Fruit fly (Drosophila melanogaster): ENCODE data around the gene Sfp24Bc.

Gene Sfp24Bc

dm6 chr2L:3675770-3676169 lies 5.4 kb upstream of the Sfp24Bc start (continued):
- TF ChIP-seq sc (optimal IDR thresholded peaks at IDR 0.05), result no peak
- no peak for TF ChIP-seq sc (GFP tag; optimal IDR thresholded peaks at IDR 0.05)
- TF ChIP-seq Usf (GFP tag; optimal IDR thresholded peaks at IDR 0.05), result no peak
- no peak for TF ChIP-seq eyg (GFP tag; optimal IDR thresholded peaks at IDR 0.05)
- TF ChIP-seq CG7745 (tag; optimal IDR thresholded peaks at IDR 0.05), result no peak
- TF ChIP-seq YL-1 (GFP tag; optimal IDR thresholded peaks at IDR 0.05), result no peak
- TF ChIP-seq CG2120 (GFP tag; optimal IDR thresholded peaks at IDR 0.05), result no peak
- TF ChIP-seq CG15011 (GFP tag; optimal IDR thresholded peaks at IDR 0.05), result no peak
- no peak for TF ChIP-seq CG11085 (GFP tag; IDR thresholded peaks at IDR 0.05)
- no peak for TF ChIP-seq gsb (GFP tag; IDR thresholded peaks at IDR 0.05)
- TF ChIP-seq slou (GFP tag; optimal IDR thresholded peaks at IDR 0.05), result no peak
- TF ChIP-seq tin (GFP tag; optimal IDR thresholded peaks at IDR 0.05), result peak; percentile 31
- TF ChIP-seq CG13424 (tag; optimal IDR thresholded peaks at IDR 0.05), result no peak
- no peak for TF ChIP-seq cato (GFP tag; optimal IDR thresholded peaks at IDR 0.05; ENCODE audit: borderline replicate concordance)
- TF ChIP-seq grau (tag; optimal IDR thresholded peaks at IDR 0.05), result no peak
- TF ChIP-seq CG12391 (tag; optimal IDR thresholded peaks at IDR 0.05), result peak; percentile 29
- no peak for TF ChIP-seq Atf6 (GFP tag; IDR thresholded peaks at IDR 0.05)
- TF ChIP-seq CG11696 (GFP tag; IDR thresholded peaks at IDR 0.05), result no peak
- no peak for TF ChIP-seq CG15601 (tag; optimal IDR thresholded peaks at IDR 0.05)
- TF ChIP-seq tna (GFP tag; IDR thresholded peaks at IDR 0.05; ENCODE audit: partially characterized antibody), result no peak
- TF ChIP-seq gfzf (GFP tag; optimal IDR thresholded peaks at IDR 0.05), result no peak
- no peak for TF ChIP-seq CG14050 (GFP tag; IDR thresholded peaks at IDR 0.05)
- no peak for TF ChIP-seq Fer1 (GFP tag; optimal IDR thresholded peaks at IDR 0.05)
- TF ChIP-seq CHES-1-like (GFP tag; optimal IDR thresholded peaks at IDR 0.05), result no peak
- TF ChIP-seq CrebB (tag; optimal IDR thresholded peaks at IDR 0.05), result no peak
- peak; percentile 53 for TF ChIP-seq CG18262 (tag; optimal IDR thresholded peaks at IDR 0.05)
- no peak for TF ChIP-seq Blimp-1 (GFP tag; optimal IDR thresholded peaks at IDR 0.05)
- no peak for TF ChIP-seq ham (GFP tag; IDR thresholded peaks at IDR 0.05)
- TF ChIP-seq CG10274 (GFP tag; optimal IDR thresholded peaks at IDR 0.05), result no peak
- TF ChIP-seq CG9932 (GFP tag; IDR thresholded peaks at IDR 0.05), result no peak
- TF ChIP-seq emc (GFP tag; optimal IDR thresholded peaks at IDR 0.05), result no peak

DNA sequence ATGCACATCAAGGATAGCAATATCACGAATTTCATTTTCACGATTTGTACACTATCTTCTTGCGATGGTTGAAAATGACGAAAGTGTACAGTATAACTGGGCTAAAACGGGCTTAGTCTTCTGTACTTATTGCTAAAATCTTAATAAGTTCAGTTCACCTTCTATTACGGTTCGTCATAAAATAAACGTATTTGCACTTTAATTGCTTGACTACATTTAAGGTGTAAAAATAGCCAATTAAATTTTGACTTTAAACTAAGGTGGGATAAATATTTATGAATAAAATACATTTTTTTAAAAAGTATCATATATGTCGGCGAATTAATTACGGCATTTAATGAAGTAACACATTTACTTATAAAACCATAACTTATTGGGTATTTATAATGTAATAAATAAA lies 706 bp downstream of the Sfp24Bc start, which contains the start of gene Sfp24Bb:
Gene Sfp24Bb (minus strand): TSS at position 101 of the 400 bp plus-strand sequence.
- TF ChIP-seq HLH4C (GFP tag; IDR thresholded peaks at IDR 0.05; ENCODE audit: partially characterized antibody) (no peak), Deaf1 (tag; optimal IDR thresholded peaks at IDR 0.05) (no peak), sens (GFP tag) (no peak)

DNA sequence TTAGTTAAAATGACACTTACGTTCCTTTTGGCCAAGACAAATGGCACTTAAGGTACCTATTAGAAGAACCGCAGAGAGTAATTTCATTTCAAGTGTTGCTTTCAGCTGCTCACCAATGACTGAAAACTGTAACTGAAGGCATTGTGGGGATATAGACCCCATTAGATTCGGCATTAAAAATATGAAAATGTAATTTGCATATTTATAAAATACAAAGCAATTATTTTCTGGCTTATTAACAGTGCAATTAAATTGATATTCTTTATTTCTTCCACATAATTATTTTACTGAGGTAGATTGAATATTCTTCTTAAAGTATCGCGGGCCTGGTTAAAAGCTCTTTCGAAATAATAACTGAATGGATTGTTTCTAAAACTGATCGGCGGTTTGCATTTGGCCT lies 1.3 kb downstream of the Sfp24Bc start, which contains the start of gene Sfp24Bd:
Gene Sfp24Bd (minus strand): TSS at position 101 of the 400 bp plus-strand sequence.
- TF ChIP-seq Ada2b (GFP tag; IDR thresholded peaks at IDR 0.05), result no peak
- TF ChIP-seq CG7271 (tag; optimal IDR thresholded peaks at IDR 0.05), result no peak
- no peak for TF ChIP-seq Sry-β (GFP tag; optimal IDR thresholded peaks at IDR 0.05)
- TF ChIP-seq Ssrp (tag; optimal IDR thresholded peaks at IDR 0.05), result no peak
- TF ChIP-seq Dll (GFP tag; IDR thresholded peaks at IDR 0.05; ENCODE audit: partially characterized antibody), result no peak
- no peak for TF ChIP-seq inv (GFP tag; IDR thresholded peaks at IDR 0.05; ENCODE audit: partially characterized antibody)
- no peak for TF ChIP-seq grn (GFP tag; optimal IDR thresholded peaks at IDR 0.05)
- TF ChIP-seq CG3407 (GFP tag; optimal IDR thresholded peaks at IDR 0.05), result no peak
- TF ChIP-seq Myb (GFP tag; optimal IDR thresholded peaks at IDR 0.05), result no peak
- TF ChIP-seq CG4424 (GFP tag; optimal IDR thresholded peaks at IDR 0.05), result no peak
- no peak for TF ChIP-seq CG9876 (GFP tag; optimal IDR thresholded peaks at IDR 0.05)
- TF ChIP-seq HmgZ (tag; optimal IDR thresholded peaks at IDR 0.05), result no peak
- TF ChIP-seq H15 (GFP tag; IDR thresholded peaks at IDR 0.05), result no peak
- TF ChIP-seq chn (GFP tag; optimal IDR thresholded peaks at IDR 0.05), result no peak
- TF ChIP-seq CG1647 (GFP tag; optimal IDR thresholded peaks at IDR 0.05), result no peak
- TF ChIP-seq da (GFP tag; optimal IDR thresholded peaks at IDR 0.05), result no peak
- TF ChIP-seq CG11398 (GFP tag; optimal IDR thresholded peaks at IDR 0.05), result no peak
